Worm (Caenorhabditis elegans): ENCODE results near the gene C30F2.4.

- TF ChIP-seq hlh-1 (tag; optimal IDR thresholded peaks at IDR 0.05) (no peak), lin-13 (tag; optimal IDR thresholded peaks at IDR 0.05) (no peak), snpc-4 (tag; optimal IDR thresholded peaks at IDR 0.05) (no peak), elt-1 (tag; optimal IDR thresholded peaks at IDR 0.05; ENCODE audit: borderline replicate concordance, insufficient read depth) (no peak), sptf-1 (tag; optimal IDR thresholded peaks at IDR 0.05) (no peak), mep-1 (tag; optimal IDR thresholded peaks at IDR 0.05) (no peak), mab-5 (tag; optimal IDR thresholded peaks at IDR 0.05) (no peak), unc-62 (GFP tag; optimal IDR thresholded peaks at IDR 0.05) (no peak), nhr-237 (tag; optimal IDR thresholded peaks at IDR 0.05) (no peak), nhr-12 (tag; optimal IDR thresholded peaks at IDR 0.05) (no peak), tbx-8 (GFP tag; optimal IDR thresholded peaks at IDR 0.05) (no peak), M03D4.4 (tag; optimal IDR thresholded peaks at IDR 0.05) (no peak)
Observed at ce11 chrX:16103396-16103795, 27.0 kb upstream of the C30F2.4 start, which contains the start of gene ZK1073.2.

All from whole organism, mixed stage, embryonic.